Fruit fly (Drosophila melanogaster) whole organism, embryonic: ENCODE data around the gene CG5776.
A peak's percentile ranks its signal among the peaks of the same experiment; 100 is the strongest.

Experiments used
- Bgb ChIP-seq: fragments of 200-800 bp; sonication (Bioruptor generic); IDR thresholded peaks from 2 replicates; pipeline ENCODE4 v1.3.6; 2022; ENCODE audit warnings: missing biosample characterization, missing genetic modification characterization; ENCODE audit not compliant: partially characterized antibody
- CG10274 ChIP-seq: fragments of 200-800 bp; sonication (Bioruptor generic); optimal IDR thresholded peaks from 3 replicates; lab custom pipeline; 2017; ENCODE audit warnings: missing biosample characterization, mild to moderate bottlenecking, missing genetic modification characterization
- CG12104 ChIP-seq: fragments of 200-800 bp; sonication (Bioruptor generic); optimal IDR thresholded peaks from 3 replicates; lab custom pipeline; 2016; ENCODE audit warnings: missing biosample characterization, missing genetic modification characterization
- CG12155 ChIP-seq: fragments of 200-800 bp; sonication (Bioruptor generic); optimal IDR thresholded peaks from 3 replicates; lab custom pipeline; 2016; ENCODE audit warnings: missing biosample characterization, missing genetic modification characterization
- CG12236 ChIP-seq: fragments of 200-800 bp; sonication (Bioruptor generic); optimal IDR thresholded peaks from 2 replicates; lab custom pipeline; 2016; ENCODE audit warnings: missing biosample characterization, missing genetic modification characterization
- CG13624 ChIP-seq: fragments of 200-800 bp; sonication (Bioruptor generic); optimal IDR thresholded peaks from 2 replicates; lab custom pipeline; 2016; ENCODE audit warnings: missing biosample characterization, missing genetic modification characterization
- CG1602 ChIP-seq: fragments of 200-800 bp; sonication (Bioruptor generic); optimal IDR thresholded peaks from 3 replicates; lab custom pipeline; 2016; ENCODE audit warnings: missing biosample characterization, missing genetic modification characterization
- CG2199 ChIP-seq: fragments of 200-800 bp; sonication (Bioruptor generic); IDR thresholded peaks from 3 replicates; pipeline ENCODE4 v1.3.6; 2022; ENCODE audit warnings: missing biosample characterization, missing genetic modification characterization
- CG2202 ChIP-seq: fragments of 200-800 bp; sonication (Bioruptor generic); optimal IDR thresholded peaks from 2 replicates; lab custom pipeline; 2018; ENCODE audit warnings: missing biosample characterization, mild to moderate bottlenecking, missing genetic modification characterization
- CG30403 ChIP-seq: fragments of 200-800 bp; sonication (Bioruptor generic); optimal IDR thresholded peaks from 3 replicates; lab custom pipeline; 2016; ENCODE audit warnings: missing biosample characterization, missing genetic modification characterization
- CG32767 ChIP-seq: fragments of 200-800 bp; sonication (Bioruptor generic); IDR thresholded peaks from 2 replicates; pipeline ENCODE4 v1.3.6; 2022; ENCODE audit warnings: missing biosample characterization, missing genetic modification characterization
- CG3838 ChIP-seq: fragments of 200-800 bp; sonication (Bioruptor generic); optimal IDR thresholded peaks from 3 replicates; lab custom pipeline; 2016; ENCODE audit warnings: missing biosample characterization, missing genetic modification characterization
- CG4820 ChIP-seq: fragments of 200-800 bp; sonication (Bioruptor generic); optimal IDR thresholded peaks from 3 replicates; lab custom pipeline; 2016; ENCODE audit warnings: missing biosample characterization, missing genetic modification characterization
- CG7271 ChIP-seq: fragments of 200-800 bp; sonication (Bioruptor generic); optimal IDR thresholded peaks from 2 replicates; lab custom pipeline; 2018; ENCODE audit warnings: missing biosample characterization, mild to moderate bottlenecking, missing genetic modification characterization, moderate library complexity
- CG7745 ChIP-seq: fragments of 200-800 bp; sonication (Bioruptor generic); optimal IDR thresholded peaks from 2 replicates; lab custom pipeline; 2018; ENCODE audit warnings: missing biosample characterization, mild to moderate bottlenecking, missing genetic modification characterization, moderate library complexity
- CG7786 ChIP-seq: fragments of 200-800 bp; sonication (Bioruptor generic); optimal IDR thresholded peaks from 2 replicates; lab custom pipeline; 2016; ENCODE audit warnings: missing biosample characterization, missing genetic modification characterization
- CG7839 ChIP-seq: fragments of 200-800 bp; sonication (Bioruptor generic); optimal IDR thresholded peaks from 3 replicates; lab custom pipeline; 2018; ENCODE audit warnings: missing biosample characterization, mild to moderate bottlenecking, missing genetic modification characterization, moderate library complexity
- CG7928 ChIP-seq: fragments of 200-800 bp; sonication (Bioruptor generic); optimal IDR thresholded peaks from 2 replicates; lab custom pipeline; 2017; ENCODE audit warnings: missing biosample characterization, mild to moderate bottlenecking, missing genetic modification characterization
- Deaf1 ChIP-seq: fragments of 200-800 bp; optimal IDR thresholded peaks from 3 replicates; lab custom pipeline; 2019; ENCODE audit warnings: missing biosample characterization, mild to moderate bottlenecking, missing genetic modification characterization, moderate library complexity
- Dfd ChIP-seq, 2 experiments: fragments of >200 bp; optimal IDR thresholded peaks; 2 replicates each; lab custom pipeline; 2017; ENCODE audit warnings: missing biosample characterization in 2 of 2, missing genetic modification characterization in 2 of 2
- Dref ChIP-seq: fragments of 200-800 bp; sonication (Bioruptor generic); IDR thresholded peaks from 2 replicates; pipeline ENCODE4 v1.3.6; 2022; ENCODE audit warnings: missing biosample characterization, missing genetic modification characterization
- Fer1 ChIP-seq: fragments of 200-800 bp; sonication (Bioruptor generic); optimal IDR thresholded peaks from 2 replicates; lab custom pipeline; 2017; ENCODE audit warnings: missing biosample characterization, mild to moderate bottlenecking, missing genetic modification characterization
- H15 ChIP-seq: fragments of 200-800 bp; sonication (Bioruptor generic); IDR thresholded peaks from 3 replicates; pipeline ENCODE4 v1.3.6; 2022; ENCODE audit warnings: missing biosample characterization, missing genetic modification characterization
- HLH3B ChIP-seq: fragments of 200-800 bp; sonication (Bioruptor generic); IDR thresholded peaks from 2 replicates; pipeline ENCODE4 v1.3.6; 2022; ENCODE audit warnings: missing biosample characterization, missing genetic modification characterization
- Hsf ChIP-seq: fragments of 200-800 bp; sonication (Bioruptor generic); optimal IDR thresholded peaks from 3 replicates; lab custom pipeline; 2016; ENCODE audit warnings: missing biosample characterization, missing genetic modification characterization
- MBD-R2 ChIP-seq: fragments of 200-800 bp; sonication (Bioruptor generic); IDR thresholded peaks from 2 replicates; pipeline ENCODE4 v1.3.6; 2022; ENCODE audit warnings: missing biosample characterization, missing genetic modification characterization
- Mad ChIP-seq: fragments of 200-800 bp; sonication (Bioruptor generic); optimal IDR thresholded peaks from 2 replicates; lab custom pipeline; 2016; ENCODE audit warnings: missing biosample characterization, missing genetic modification characterization
- Oli ChIP-seq: fragments of 200-800 bp; sonication (Bioruptor generic); optimal IDR thresholded peaks from 2 replicates; lab custom pipeline; 2018; ENCODE audit warnings: missing biosample characterization, mild to moderate bottlenecking, missing genetic modification characterization, moderate library complexity
- Side ChIP-seq: fragments of 200-800 bp; sonication (Bioruptor generic); optimal IDR thresholded peaks from 2 replicates; lab custom pipeline; 2016; ENCODE audit warnings: missing biosample characterization, missing genetic modification characterization
- TFAM ChIP-seq: fragments of 200-800 bp; sonication (Bioruptor generic); optimal IDR thresholded peaks from 2 replicates; lab custom pipeline; 2017; ENCODE audit warnings: missing biosample characterization, missing genetic modification characterization, inconsistent platforms
- Xbp1 ChIP-seq: fragments of 200-800 bp; sonication (Bioruptor generic); optimal IDR thresholded peaks from 3 replicates; lab custom pipeline; 2016; ENCODE audit warnings: missing biosample characterization, mild to moderate bottlenecking, missing genetic modification characterization
- abd-A ChIP-seq: fragments of 200-800 bp; sonication (Bioruptor generic); optimal IDR thresholded peaks from 3 replicates; lab custom pipeline; 2019; ENCODE audit warnings: missing biosample characterization, mild to moderate bottlenecking, missing genetic modification characterization, moderate library complexity
- bbx ChIP-seq: fragments of 200-800 bp; sonication (Bioruptor generic); IDR thresholded peaks from 2 replicates; pipeline ENCODE4 v1.3.6; 2022; ENCODE audit warnings: missing biosample characterization, missing genetic modification characterization; ENCODE audit not compliant: partially characterized antibody
- btn ChIP-seq: fragments of 200-800 bp; sonication (Bioruptor generic); optimal IDR thresholded peaks from 2 replicates; lab custom pipeline; 2016; ENCODE audit warnings: missing biosample characterization, missing genetic modification characterization
- cad ChIP-seq: fragments of >200 bp; optimal IDR thresholded peaks from 2 replicates; lab custom pipeline; 2017; ENCODE audit warnings: missing biosample characterization, missing genetic modification characterization
- ci ChIP-seq: fragments of 200-800 bp; sonication (Bioruptor generic); IDR thresholded peaks from 3 replicates; pipeline ENCODE4 v1.3.6; 2022; ENCODE audit warnings: missing biosample characterization, missing genetic modification characterization
- dysf ChIP-seq: fragments of 200-800 bp; sonication (Bioruptor generic); IDR thresholded peaks from 3 replicates; pipeline ENCODE4 v1.3.6; 2022; ENCODE audit warnings: missing biosample characterization, missing genetic modification characterization
- lab ChIP-seq: fragments of 200-800 bp; sonication (Bioruptor generic); optimal IDR thresholded peaks from 3 replicates; lab custom pipeline; 2017; ENCODE audit warnings: missing biosample characterization, missing genetic modification characterization, mild to moderate bottlenecking, moderate library complexity, missing genetic modification reagents
- mam ChIP-seq: fragments of 200-800 bp; sonication (Bioruptor generic); optimal IDR thresholded peaks from 3 replicates; lab custom pipeline; 2016; ENCODE audit warnings: missing biosample characterization, missing genetic modification characterization
- odd ChIP-seq: fragments of 200-800 bp; sonication (Bioruptor generic); optimal IDR thresholded peaks from 2 replicates; lab custom pipeline; 2017; ENCODE audit warnings: missing biosample characterization, mild to moderate bottlenecking, missing genetic modification characterization
- org-1 ChIP-seq: fragments of 200-800 bp; sonication (Bioruptor generic); optimal IDR thresholded peaks from 2 replicates; lab custom pipeline; 2017; ENCODE audit warnings: missing biosample characterization, missing genetic modification characterization
- rib ChIP-seq: fragments of 200-800 bp; sonication (Bioruptor generic); IDR thresholded peaks from 2 replicates; pipeline ENCODE4 v1.3.6; 2022; ENCODE audit warnings: missing biosample characterization, missing genetic modification characterization
- sim ChIP-seq: fragments of 200-800 bp; sonication (Bioruptor generic); IDR thresholded peaks from 2 replicates; pipeline ENCODE4 v1.3.6; 2022; ENCODE audit warnings: missing biosample characterization, missing genetic modification characterization
- sisA ChIP-seq: fragments of 200-800 bp; sonication (Bioruptor generic); IDR thresholded peaks from 2 replicates; pipeline ENCODE4 v1.3.6; 2022; ENCODE audit warnings: missing biosample characterization, missing genetic modification characterization
- so ChIP-seq: fragments of 200-800 bp; sonication (Bioruptor generic); IDR thresholded peaks from 3 replicates; pipeline ENCODE4 v1.3.6; 2022; ENCODE audit warnings: missing biosample characterization, missing genetic modification characterization
- sqz ChIP-seq: fragments of 200-800 bp; sonication (Bioruptor generic); optimal IDR thresholded peaks from 3 replicates; lab custom pipeline; 2018; ENCODE audit warnings: missing biosample characterization, mild to moderate bottlenecking, missing genetic modification characterization
- tll ChIP-seq, 2 experiments: fragments of 200-800 bp in 1 of 2; fragments of >200 bp in 1 of 2; sonication (Bioruptor generic) in 1 of 2; optimal IDR thresholded peaks; 2 replicates each; lab custom pipeline; 2017 to 2019; ENCODE audit warnings: missing biosample characterization in 2 of 2, missing genetic modification characterization in 2 of 2, mild to moderate bottlenecking in 1 of 2, moderate library complexity in 1 of 2
- trem ChIP-seq: fragments of 200-800 bp; optimal IDR thresholded peaks from 3 replicates; lab custom pipeline; 2019; ENCODE audit warnings: missing biosample characterization, mild to moderate bottlenecking, missing genetic modification characterization, moderate library complexity
- vfl ChIP-seq: fragments of 200-800 bp; sonication (Bioruptor generic); optimal IDR thresholded peaks from 2 replicates; lab custom pipeline; 2016; ENCODE audit warnings: missing biosample characterization, missing genetic modification characterization

CG5776 gene

DNA sequence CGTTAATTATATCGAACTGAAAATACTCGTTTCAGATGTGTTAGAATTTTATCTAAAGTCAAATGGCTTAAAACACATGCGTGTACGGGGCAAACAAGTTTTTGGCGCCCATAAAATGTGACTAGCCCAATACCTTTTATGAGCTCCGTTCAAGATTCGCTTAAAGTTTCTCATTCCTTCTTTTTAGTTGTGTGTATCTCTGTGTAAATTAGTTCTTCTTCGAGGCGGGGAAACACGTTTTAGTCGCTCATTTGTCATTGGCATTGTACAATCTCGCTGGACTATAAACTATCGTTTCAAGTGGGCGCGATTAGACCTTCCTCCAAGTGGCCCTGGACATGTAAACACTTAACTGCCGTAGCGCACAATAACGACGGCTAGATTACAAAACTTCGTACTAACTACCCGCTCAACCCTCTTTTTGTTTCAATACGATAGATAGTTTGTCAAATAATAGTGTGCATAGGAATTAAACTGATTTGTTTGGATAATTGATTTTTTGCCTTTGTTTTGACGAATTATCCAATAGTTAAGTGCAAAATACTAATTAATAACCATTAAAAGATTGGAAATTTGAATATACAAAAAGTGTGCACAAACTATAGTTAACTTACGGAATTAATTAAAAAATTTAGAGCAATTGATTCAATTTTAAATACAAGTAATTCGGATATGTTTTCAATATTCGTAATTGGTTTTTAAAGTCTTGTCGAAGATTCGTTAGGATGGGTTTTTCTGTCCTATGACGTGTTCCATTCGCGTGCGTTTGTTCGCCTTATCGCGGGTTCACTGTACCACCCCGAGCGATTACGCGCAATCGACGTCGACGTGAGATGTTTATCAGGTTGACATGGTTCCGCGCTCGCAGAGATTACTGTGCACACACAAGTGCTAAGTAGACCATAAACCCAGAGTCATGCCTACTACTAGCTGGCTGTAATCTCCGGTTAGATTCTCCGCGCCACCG is 16.5 kb upstream of the CG5776 start (continued):
- no peak for TF ChIP-seq CG7271
- peak; percentile 17 for TF ChIP-seq Oli
- peak; percentile 17 for TF ChIP-seq vfl
- TF ChIP-seq Dfd (GFP tag; optimal IDR thresholded peaks at IDR 0.05; lab: Kevin White, UChicago) = no peak
- TF ChIP-seq bbx = peak; percentile 11; the same call in 1 of the 2 replicates
- no peak for TF ChIP-seq CG10274 (GFP tag; lab: Kevin White, UChicago)
- TF ChIP-seq CG2202 = no peak
- no peak for TF ChIP-seq Dref
- TF ChIP-seq abd-A = peak; percentile 75
- no peak for TF ChIP-seq sqz (GFP tag; lab: Kevin White, UChicago)
- TF ChIP-seq sim (GFP tag; lab: Robert Waterston, UW) = no peak
- TF ChIP-seq dysf = peak; percentile 58; the same call in 2 of the 3 replicates
- TF ChIP-seq btn (GFP tag; lab: Kevin White, UChicago) = no peak
- TF ChIP-seq CG30403 (GFP tag; lab: Kevin White, UChicago) = peak; percentile 21
- no peak for TF ChIP-seq CG12236 (GFP tag; lab: Kevin White, UChicago)
- peak; percentile 62 for TF ChIP-seq Fer1 (GFP tag; lab: Kevin White, UChicago)
- TF ChIP-seq lab = peak; percentile 69
- peak; percentile 63; the same call in 2 of the 3 replicates for TF ChIP-seq ci (GFP tag; lab: Robert Waterston, UW)
- TF ChIP-seq so (GFP tag; lab: Robert Waterston, UW) = 0 out of 3 replicates have a peak, but pooled peaks have one; percentile 30
- peak; percentile 35 for TF ChIP-seq Deaf1 (tag; lab: Kevin White, UChicago)
- TF ChIP-seq TFAM (GFP tag; lab: Kevin White, UChicago) = no peak
- TF ChIP-seq trem = no peak
- peak; percentile 26 for TF ChIP-seq Hsf (GFP tag; lab: Kevin White, UChicago)
- TF ChIP-seq odd = peak; percentile 14
- peak; percentile 17; the same call in 1 of the 2 replicates for TF ChIP-seq rib
- peak; percentile 10 for TF ChIP-seq CG12104 (GFP tag; lab: Kevin White, UChicago)
- TF ChIP-seq Mad = peak; percentile 14
- TF ChIP-seq cad = no peak
- TF ChIP-seq Side = peak; percentile 34
- no peak for TF ChIP-seq CG7745
- TF ChIP-seq CG1602 (GFP tag; lab: Kevin White, UChicago) = no peak
- TF ChIP-seq CG13624 (GFP tag; lab: Kevin White, UChicago) = peak; percentile 12
- TF ChIP-seq CG3838 (GFP tag; lab: Kevin White, UChicago) = no peak
- TF ChIP-seq mam = peak; percentile 41
- peak; percentile 0 for TF ChIP-seq org-1 (GFP tag; lab: Kevin White, UChicago)
- TF ChIP-seq HLH3B = peak; percentile 61
- peak; percentile 37 for TF ChIP-seq MBD-R2 (GFP tag; lab: Robert Waterston, UW)
- TF ChIP-seq CG4820 (GFP tag; lab: Kevin White, UChicago) = peak; percentile 34
- peak; percentile 17 for TF ChIP-seq CG7928 (GFP tag; lab: Kevin White, UChicago)
- TF ChIP-seq CG32767 (GFP tag; lab: Robert Waterston, UW) = no peak
- peak; percentile 16 for TF ChIP-seq CG7786 (GFP tag; lab: Kevin White, UChicago)
- peak; percentile 69 for TF ChIP-seq CG7839
- peak; percentile 13; the same call in 1 of the 3 replicates for TF ChIP-seq CG2199 (GFP tag; lab: Robert Waterston, UW)
- TF ChIP-seq tll (GFP tag; optimal IDR thresholded peaks at IDR 0.05; lab: Kevin White, UChicago) = no peak
- TF ChIP-seq sisA (GFP tag; lab: Robert Waterston, UW) = peak; percentile 50; the same call in 1 of the 2 replicates
- 0 out of 3 replicates have a peak, but pooled peaks have one; percentile 69 for TF ChIP-seq H15 (GFP tag; lab: Robert Waterston, UW)
- TF ChIP-seq CG12155 (GFP tag; lab: Kevin White, UChicago) = no peak
- peak; percentile 29; the same call in 1 of the 2 replicates for TF ChIP-seq Bgb (GFP tag; lab: Robert Waterston, UW)
- TF ChIP-seq Xbp1 = peak; percentile 69
